Worm (Caenorhabditis elegans) whole organism, L1 larva: ENCODE measurements around the gene mdt-11.
"Not testable (repeated sequence)": the region's sequence is repeated elsewhere in the genome, so short reads cannot be mapped to it uniquely, and the experiment has no call there.

Experiments used
- C34B4.2 ChIP-seq: sonication (generic microtip); optimal IDR thresholded peaks from 2 replicates; lab custom pipeline; 2017; ENCODE audit warnings: mild to moderate bottlenecking, missing genetic modification characterization, missing compliant biosample characterization
- F16B12.6 ChIP-seq: fragments of 150-350 bp; optimal IDR thresholded peaks from 2 replicates; lab custom pipeline; 2014; ENCODE audit warnings: missing biosample characterization, missing genetic modification characterization
- aha-1 ChIP-seq: fragments of 150-350 bp; optimal IDR thresholded peaks from 2 replicates; lab custom pipeline; 2014; ENCODE audit warnings: missing biosample characterization, missing genetic modification characterization
- ceh-63 ChIP-seq: fragments of 200-800 bp; sonication (Bioruptor generic); optimal IDR thresholded peaks from 2 replicates; lab custom pipeline; 2018; ENCODE audit warnings: mild to moderate bottlenecking, missing genetic modification characterization, missing compliant biosample characterization
- ceh-90 ChIP-seq: sonication (generic microtip); optimal IDR thresholded peaks from 2 replicates; lab custom pipeline; 2016; ENCODE audit warnings: missing genetic modification characterization, missing compliant biosample characterization
- dpl-1 ChIP-seq, 3 experiments: fragments of 150-350 bp in 2 of 3; sonication (generic microtip) in 1 of 3; optimal IDR thresholded peaks; 2 replicates each; lab custom pipeline; 2014 to 2017; ENCODE audit warnings: missing biosample characterization in 3 of 3, missing genetic modification characterization in 3 of 3, missing genetic modification reagents in 3 of 3
- dsc-1 ChIP-seq: sonication (generic microtip); optimal IDR thresholded peaks from 2 replicates; lab custom pipeline; 2016; ENCODE audit warnings: mild to moderate bottlenecking, missing genetic modification characterization, missing compliant biosample characterization
- efl-1 ChIP-seq, 4 experiments: fragments of 150-350 bp; optimal IDR thresholded peaks in 3 of 4; peaks in 1 of 4; 1 replicate in 1 of 4; 2 replicates in 3 of 4; lab custom pipeline; 2014; ENCODE audit warnings: missing biosample characterization in 2 of 4, missing genetic modification characterization in 2 of 4, missing genetic modification reagents in 2 of 4
- egl-13 ChIP-seq: sonication (generic microtip); optimal IDR thresholded peaks from 2 replicates; lab custom pipeline; 2016; ENCODE audit warnings: missing genotype, missing genetic modification reagents, missing genetic modification characterization, missing compliant biosample characterization
- elt-3 ChIP-seq, 6 experiments: fragments of 150-350 bp in 1 of 6; sonication (generic microtip); optimal IDR thresholded peaks; 2 replicates each; lab custom pipeline; 2017 to 2018; ENCODE audit warnings: missing biosample characterization in 6 of 6, missing genetic modification characterization in 6 of 6, inconsistent platforms in 1 of 6
- ets-5 ChIP-seq: fragments of 200-800 bp; sonication (Bioruptor generic); IDR thresholded peaks from 2 replicates; pipeline ENCODE4 v1.3.6; 2022; ENCODE audit warnings: missing genetic modification characterization, missing compliant biosample characterization
- fkh-8 ChIP-seq: sonication (generic microtip); optimal IDR thresholded peaks from 2 replicates; lab custom pipeline; 2016; ENCODE audit warnings: mild to moderate bottlenecking, missing genetic modification characterization, missing compliant biosample characterization
- fos-1 ChIP-seq: fragments of 150-350 bp; optimal IDR thresholded peaks from 2 replicates; lab custom pipeline; 2014; ENCODE audit warnings: missing biosample characterization, missing genetic modification characterization
- hlh-4 ChIP-seq: sonication (generic microtip); optimal IDR thresholded peaks from 2 replicates; lab custom pipeline; 2016; ENCODE audit warnings: mild to moderate bottlenecking, missing genetic modification characterization, missing compliant biosample characterization
- hpl-2 ChIP-seq: fragments of 150-350 bp; optimal IDR thresholded peaks from 2 replicates; lab custom pipeline; 2014; ENCODE audit warnings: missing biosample characterization, missing genetic modification reagents, missing genetic modification characterization
- isw-1 ChIP-seq: fragments of 200-800 bp; sonication (Bioruptor generic); IDR thresholded peaks from 2 replicates; pipeline ENCODE4 v1.3.6; 2022; ENCODE audit warnings: missing genetic modification characterization, missing compliant biosample characterization
- jun-1 ChIP-seq: fragments of 150-350 bp; optimal IDR thresholded peaks from 2 replicates; lab custom pipeline; 2014; ENCODE audit warnings: missing biosample characterization, missing genetic modification reagents, missing genetic modification characterization
- lin-39 ChIP-seq: fragments of 150-350 bp; optimal IDR thresholded peaks from 2 replicates; lab custom pipeline; 2014; ENCODE audit warnings: missing biosample characterization, missing genetic modification reagents, missing genetic modification characterization
- lsy-2 ChIP-seq, 2 experiments: fragments of 150-350 bp; optimal IDR thresholded peaks; 2 replicates each; lab custom pipeline; 2014; ENCODE audit warnings: missing biosample characterization in 2 of 2, missing genetic modification characterization in 2 of 2
- mab-9 ChIP-seq: fragments of 200-800 bp; sonication (Bioruptor generic); IDR thresholded peaks from 2 replicates; pipeline ENCODE4 v1.3.6; 2022; ENCODE audit warnings: missing genetic modification reagents, missing genetic modification characterization, missing compliant biosample characterization
- nhr-19 ChIP-seq: fragments of 200-800 bp; sonication (Bioruptor generic); conservative IDR thresholded peaks from 2 replicates; pipeline ENCODE4 v1.3.6; 2022; ENCODE audit warnings: missing genetic modification characterization, missing compliant biosample characterization
- nhr-20 ChIP-seq: sonication (generic microtip); optimal IDR thresholded peaks from 2 replicates; lab custom pipeline; 2016; ENCODE audit warnings: mild to moderate bottlenecking, missing genetic modification characterization, missing compliant biosample characterization
- nhr-76 ChIP-seq: sonication (generic microtip); optimal IDR thresholded peaks from 2 replicates; lab custom pipeline; 2017; ENCODE audit warnings: missing biosample characterization, missing genetic modification characterization
- nhr-77 ChIP-seq: fragments of 150-350 bp; optimal IDR thresholded peaks from 2 replicates; lab custom pipeline; 2014; ENCODE audit warnings: missing biosample characterization, missing genetic modification characterization
- pax-3 ChIP-seq: fragments of 200-800 bp; sonication (Bioruptor generic); optimal IDR thresholded peaks from 2 replicates; lab custom pipeline; 2018; ENCODE audit warnings: mild to moderate bottlenecking, missing genetic modification characterization, moderate library complexity, missing compliant biosample characterization
- rnt-1 ChIP-seq: sonication (generic microtip); optimal IDR thresholded peaks from 2 replicates; lab custom pipeline; 2016; ENCODE audit warnings: mild to moderate bottlenecking, missing genetic modification characterization, moderate library complexity, missing compliant biosample characterization
- skn-1 ChIP-seq: fragments of 150-350 bp; optimal IDR thresholded peaks from 2 replicates; lab custom pipeline; 2014; ENCODE audit warnings: missing biosample characterization, missing genetic modification characterization
- tlp-1 ChIP-seq: fragments of 150-350 bp; optimal IDR thresholded peaks from 2 replicates; lab custom pipeline; 2014; ENCODE audit warnings: missing biosample characterization, missing genetic modification characterization
- unc-62 ChIP-seq: fragments of 150-350 bp; optimal IDR thresholded peaks from 2 replicates; lab custom pipeline; 2014; ENCODE audit warnings: missing biosample characterization, missing genetic modification reagents, missing genetic modification characterization
- unc-98 ChIP-seq: fragments of 200-800 bp; sonication (Bioruptor generic); IDR thresholded peaks from 2 replicates; pipeline ENCODE4 v1.3.6; 2022; ENCODE audit warnings: missing genetic modification characterization, missing compliant biosample characterization
- zag-1 ChIP-seq: fragments of 150-350 bp; optimal IDR thresholded peaks from 2 replicates; lab custom pipeline; 2014; ENCODE audit warnings: missing biosample characterization, missing genetic modification characterization
- ztf-11 ChIP-seq, 2 experiments: sonication (generic microtip); optimal IDR thresholded peaks; 2 replicates each; lab custom pipeline; 2016 to 2017; ENCODE audit warnings: missing genetic modification characterization in 2 of 2, missing biosample characterization in 1 of 2, missing compliant biosample characterization in 1 of 2

mdt-11 gene

ce11 chrIII:5047740-5048139, 26.7 kb downstream of the mdt-11 start, which contains the start of gene C45G9.5:
Gene C45G9.5, plus strand, starts transcription at chrIII:5048117.
- TF ChIP-seq aha-1 (tag; lab: Kevin White, UChicago) (no peak), ets-5 (GFP tag; lab: Robert Waterston, UW) (no peak), nhr-20 (no peak), dsc-1 (tag; lab: Kevin White, UChicago) (no peak)
- TF ChIP-seq, all 84 proteins: peak for 0

- TF ChIP-seq ceh-90 (no peak), fos-1 (tag; lab: Kevin White, UChicago) (no peak), fkh-8 (tag; lab: Kevin White, UChicago) (no peak)
- TF ChIP-seq, all 84 proteins: peak for 0
These were observed 30.9 kb downstream of the mdt-11 start, which contains the start of gene C45G9.15 for ce11 chrIII:5051949-5052348. Gene C45G9.15, minus strand, starts transcription at chrIII:5052049.

- TF ChIP-seq mab-9 (GFP tag; lab: Robert Waterston, UW) (no peak), unc-62 (GFP tag; lab: Kevin White, UChicago) (no peak), jun-1 (no peak), hlh-4 (no peak)
These were observed 32.5 kb downstream of the mdt-11 start, which contains the start of gene C45G9.8 for ce11 chrIII:5053541-5053940. Gene C45G9.8, minus strand, starts transcription at chrIII:5053641.

- TF ChIP-seq C34B4.2; ceh-63 (GFP tag; lab: Kevin White, UChicago); rnt-1 (tag; lab: Kevin White, UChicago): not testable (repeated sequence)
These were observed 34.7 kb downstream of the mdt-11 start, which contains the start of gene C45G9.9 for ce11 chrIII:5055709-5056108. Gene C45G9.9, minus strand, starts transcription at chrIII:5055809.

ce11 chrIII:5061798-5062197, 40.8 kb downstream of the mdt-11 start, which contains the start of gene C45G9.10:
Gene C45G9.10, minus strand, starts transcription at chrIII:5061898.
- TF ChIP-seq lin-39 (tag; lab: Kevin White, UChicago) (no peak), lsy-2 (tag; optimal IDR thresholded peaks at IDR 0.05; lab: Kevin White, UChicago) (no peak), efl-1 (optimal IDR thresholded peaks at IDR 0.05; lab: Kevin White, UChicago) (no peak), efl-1 (GFP tag; optimal IDR thresholded peaks at IDR 0.05 in 1 of 2; lab: Kevin White, UChicago) (no peak), nhr-76 (tag; lab: Kevin White, UChicago) (no peak), isw-1 (GFP tag; lab: Robert Waterston, UW) (no peak), egl-13 (tag; lab: Kevin White, UChicago) (no peak), F16B12.6 (no peak), nhr-19 (no peak), skn-1 (tag; lab: Kevin White, UChicago) (no peak), rnt-1 (tag; lab: Kevin White, UChicago) (no peak), elt-3 (tag; optimal IDR thresholded peaks at IDR 0.05; lab: Kevin White, UChicago) (no peak), pax-3 (tag; lab: Kevin White, UChicago) (no peak), unc-98 (GFP tag; lab: Robert Waterston, UW) (no peak), tlp-1 (no peak), dsc-1 (tag; lab: Kevin White, UChicago) (no peak), nhr-77 (tag; lab: Kevin White, UChicago) (no peak), zag-1 (tag; lab: Kevin White, UChicago) (no peak), hpl-2 (GFP tag; lab: Kevin White, UChicago) (no peak)
- TF ChIP-seq, all 84 proteins: peak for 0

ce11 chrIII:5062406-5062805, 41.4 kb downstream of the mdt-11 start, which contains the start of gene C45G9.4:
Gene C45G9.4, plus strand, starts transcription at chrIII:5062706.
- TF ChIP-seq dpl-1 (GFP tag; optimal IDR thresholded peaks at IDR 0.05; lab: Kevin White, UChicago); fkh-8 (tag; lab: Kevin White, UChicago); ztf-11 (tag; optimal IDR thresholded peaks at IDR 0.05; lab: Kevin White, UChicago): not testable (repeated sequence)
